Fruit fly (Drosophila melanogaster): Measurements from ENCODE around the gene CrebA.

CrebA gene

DNA sequence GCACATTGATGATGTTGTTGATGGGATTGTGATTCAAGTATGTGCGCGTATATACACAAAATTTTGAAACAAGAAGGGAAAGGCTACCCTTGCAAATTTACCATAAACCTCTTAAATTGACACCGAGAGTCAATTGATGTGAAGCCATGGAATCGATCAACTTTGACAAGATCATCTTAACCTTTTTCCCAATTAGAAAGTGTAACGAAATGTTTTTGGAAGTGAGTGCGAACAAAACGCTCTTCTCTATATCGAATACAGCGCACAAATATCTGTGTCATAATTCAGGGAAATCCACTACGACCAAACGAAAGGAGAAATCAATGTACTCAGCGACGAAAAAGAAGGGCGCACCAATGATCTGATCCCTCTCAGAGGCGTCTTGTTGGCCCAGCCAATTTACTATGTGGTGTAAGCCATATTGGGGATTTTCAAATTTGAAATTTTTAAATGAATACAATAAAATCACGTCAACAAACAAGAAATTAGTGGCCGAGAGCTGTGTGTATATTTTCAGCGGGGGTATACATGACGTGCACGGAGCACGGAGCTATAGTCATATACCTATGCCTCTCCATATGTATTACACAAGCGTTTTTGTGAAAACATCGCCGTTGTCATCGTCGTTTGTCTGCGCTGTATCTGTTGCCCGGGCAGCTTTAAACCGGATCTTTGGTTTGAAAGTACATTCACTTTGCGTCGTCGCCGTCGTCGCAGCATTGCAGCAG is 1.6 kb upstream of the CrebA start (continued):
- TF ChIP-seq D19B (GFP tag; optimal IDR thresholded peaks at IDR 0.05): peak; percentile 11
- TF ChIP-seq CG12071 (GFP tag; optimal IDR thresholded peaks at IDR 0.05): peak; percentile 48
- TF ChIP-seq CG1233 (GFP tag; optimal IDR thresholded peaks at IDR 0.05): no peak
- peak; percentile 84 for TF ChIP-seq sens (GFP tag)
- no peak for TF ChIP-seq emc (GFP tag; optimal IDR thresholded peaks at IDR 0.05)
- TF ChIP-seq H2.0 (GFP tag; IDR thresholded peaks at IDR 0.05): peak; percentile 46; the same call in 1 of the 2 replicates
- TF ChIP-seq CG11085 (GFP tag; IDR thresholded peaks at IDR 0.05): no peak
- no peak for TF ChIP-seq h (optimal IDR thresholded peaks at IDR 0.05)
- TF ChIP-seq CG2875 (GFP tag; optimal IDR thresholded peaks at IDR 0.05): peak; percentile 32
- TF ChIP-seq CG8388 (GFP tag; optimal IDR thresholded peaks at IDR 0.05): peak; percentile 20
- peak; percentile 40 for TF ChIP-seq CG8944 (GFP tag; optimal IDR thresholded peaks at IDR 0.05)
- peak in 1 of 2 experiments; percentile 49 for TF ChIP-seq Eip74EF (GFP tag; optimal IDR thresholded peaks at IDR 0.05)
- peak; percentile 36 for TF ChIP-seq CG1603 (tag; optimal IDR thresholded peaks at IDR 0.05)
- peak; percentile 23 for TF ChIP-seq CG3995 (GFP tag; optimal IDR thresholded peaks at IDR 0.05)
- peak; percentile 52 for TF ChIP-seq mam (GFP tag; optimal IDR thresholded peaks at IDR 0.05)
- no peak for TF ChIP-seq Gsc (GFP tag; IDR thresholded peaks at IDR 0.05)
- peak; percentile 36 for TF ChIP-seq CoRest (tag; optimal IDR thresholded peaks at IDR 0.05)
- no peak for TF ChIP-seq CG10366 (GFP tag; IDR thresholded peaks at IDR 0.05)
- TF ChIP-seq Usf (GFP tag; optimal IDR thresholded peaks at IDR 0.05): no peak
- TF ChIP-seq Pdp1 (GFP tag; optimal IDR thresholded peaks at IDR 0.05): peak; percentile 41 to 79
- peak; percentile 10 for TF ChIP-seq phol (tag; optimal IDR thresholded peaks at IDR 0.05)
- no peak for TF ChIP-seq Atf6 (GFP tag; IDR thresholded peaks at IDR 0.05)
- no peak for TF ChIP-seq CG2116 (GFP tag; optimal IDR thresholded peaks at IDR 0.05)
- TF ChIP-seq usp (GFP tag; optimal IDR thresholded peaks at IDR 0.05): no peak
- TF ChIP-seq nmo (GFP tag; optimal IDR thresholded peaks at IDR 0.05): peak; percentile 32
- TF ChIP-seq dpn (GFP tag; optimal IDR thresholded peaks at IDR 0.05): peak in 1 of 2 experiments; percentile 4
- peak; percentile 8; the same call in 1 of the 3 replicates for TF ChIP-seq gce (GFP tag; IDR thresholded peaks at IDR 0.05)
- TF ChIP-seq zen2 (GFP tag; IDR thresholded peaks at IDR 0.05; ENCODE audit: partially characterized antibody): no peak
- peak; percentile 53 for TF ChIP-seq CG7786 (GFP tag; optimal IDR thresholded peaks at IDR 0.05)
- TF ChIP-seq br (optimal IDR thresholded peaks at IDR 0.05): no peak
- TF ChIP-seq CG2712 (tag; optimal IDR thresholded peaks at IDR 0.05): peak; percentile 63
- peak; percentile 99 for TF ChIP-seq CG10274 (GFP tag; optimal IDR thresholded peaks at IDR 0.05)
- peak; percentile 23 for TF ChIP-seq Six4 (GFP tag; optimal IDR thresholded peaks at IDR 0.05)
- no peak for TF ChIP-seq odd (GFP tag; optimal IDR thresholded peaks at IDR 0.05)
- peak; percentile 41; the same call in 1 of the 3 replicates for TF ChIP-seq Optix (GFP tag; IDR thresholded peaks at IDR 0.05)
- peak; percentile 13 for TF ChIP-seq Abd-B (GFP tag; optimal IDR thresholded peaks at IDR 0.05)
- no peak for TF ChIP-seq CG11560 (tag; IDR thresholded peaks at IDR 0.05)
- peak; percentile 50 for TF ChIP-seq Xrp1 (GFP tag; IDR thresholded peaks at IDR 0.05)
- no peak for TF ChIP-seq ac (GFP tag; optimal IDR thresholded peaks at IDR 0.05)
- TF ChIP-seq CG11695 (GFP tag; IDR thresholded peaks at IDR 0.05): no peak
- TF ChIP-seq Hsf (GFP tag; optimal IDR thresholded peaks at IDR 0.05): no peak
- TF ChIP-seq CG10462 (GFP tag; optimal IDR thresholded peaks at IDR 0.05): no peak
- TF ChIP-seq unc-4 (GFP tag; IDR thresholded peaks at IDR 0.05; ENCODE audit: partially characterized antibody): no peak
- peak; percentile 53 for TF ChIP-seq dysf (GFP tag; IDR thresholded peaks at IDR 0.05)
- peak; percentile 58 for TF ChIP-seq Sox102F (GFP tag; optimal IDR thresholded peaks at IDR 0.05)
- peak; percentile 34 for TF ChIP-seq Spps (tag; optimal IDR thresholded peaks at IDR 0.05)
- TF ChIP-seq Sin3A (optimal IDR thresholded peaks at IDR 0.05): no peak
- peak; percentile 2 for TF ChIP-seq Sry-δ (GFP tag; optimal IDR thresholded peaks at IDR 0.05)
- no peak for TF ChIP-seq ERR (GFP tag; optimal IDR thresholded peaks at IDR 0.05)
- peak; percentile 8 for TF ChIP-seq trem (tag; optimal IDR thresholded peaks at IDR 0.05)
- TF ChIP-seq CG30403 (GFP tag; optimal IDR thresholded peaks at IDR 0.05): peak; percentile 45

Data from whole organism, embryonic.